Worm (Caenorhabditis elegans): ENCODE data around the gene aat-6.

ce11 chrV:11474399-11474798 lies 3.9 kb upstream of the aat-6 start, which contains the start of gene nas-22:
- TF ChIP-seq hlh-26 (GFP tag; conservative IDR thresholded peaks at IDR 0.05) (no peak), ztf-18 (tag; optimal IDR thresholded peaks at IDR 0.05) (no peak)

Data from whole organism, young adult.